Worm (Caenorhabditis elegans) whole organism, mixed stage, embryonic: Measurements from ENCODE around the gene C47D12.4.

Source experiments
- nhr-2 ChIP-seq: fragments of 150-350 bp; optimal IDR thresholded peaks from 2 replicates; lab custom pipeline; 2014; ENCODE audit warnings: missing biosample characterization, missing genetic modification characterization
- snpc-4 ChIP-seq: fragments of 150-350 bp; optimal IDR thresholded peaks from 2 replicates; lab custom pipeline; 2014; ENCODE audit warnings: missing biosample characterization, missing genetic modification characterization

- TF ChIP-seq snpc-4 (tag; lab: Kevin White, UChicago) (no peak), nhr-2 (tag; lab: Kevin White, UChicago) (no peak)
These were observed 45.0 kb downstream of the C47D12.4 start, which contains the start of gene F13D12.5 for ce11 chrII:11726470-11727106.
